Fruit fly (Drosophila melanogaster) whole organism, prepupa: ENCODE results near the gene slpr.

Experiments
- Blimp-1 ChIP-seq: fragments of 200-800 bp; sonication (Bioruptor generic); optimal IDR thresholded peaks from 3 replicates; lab custom pipeline; 2017; ENCODE audit warnings: missing biosample characterization, missing genetic modification characterization, mild to moderate bottlenecking, moderate library complexity, missing genetic modification reagents
- CG32006 ChIP-seq: fragments of 200-800 bp; sonication (Bioruptor generic); optimal IDR thresholded peaks from 3 replicates; lab custom pipeline; 2017; ENCODE audit warnings: missing biosample characterization, mild to moderate bottlenecking, missing genetic modification characterization
- CG34406 ChIP-seq: fragments of 200-800 bp; sonication (Bioruptor generic); optimal IDR thresholded peaks from 3 replicates; lab custom pipeline; 2016; ENCODE audit warnings: missing biosample characterization, missing genetic modification characterization
- CG6276 ChIP-seq: fragments of 200-800 bp; sonication (Bioruptor generic); optimal IDR thresholded peaks from 2 replicates; lab custom pipeline; 2017; ENCODE audit warnings: missing biosample characterization, mild to moderate bottlenecking, missing genetic modification characterization
- Gug ChIP-seq: fragments of 200-800 bp; sonication (Bioruptor generic); IDR thresholded peaks from 2 replicates; pipeline ENCODE4 v1.3.6; 2022; ENCODE audit warnings: missing biosample characterization, missing genetic modification characterization
- Sox102F ChIP-seq: fragments of 200-800 bp; sonication (Bioruptor generic); optimal IDR thresholded peaks from 2 replicates; lab custom pipeline; 2016; ENCODE audit warnings: missing biosample characterization, mild to moderate bottlenecking, missing genetic modification characterization
- achi ChIP-seq: fragments of 200-800 bp; sonication (Bioruptor generic); optimal IDR thresholded peaks from 3 replicates; lab custom pipeline; 2016; ENCODE audit warnings: missing biosample characterization, missing genetic modification characterization
- eg ChIP-seq: fragments of 200-800 bp; sonication (Bioruptor generic); IDR thresholded peaks from 3 replicates; pipeline ENCODE4 v1.3.6; 2022; ENCODE audit warnings: missing biosample characterization, missing genetic modification characterization
- net ChIP-seq: fragments of 200-800 bp; sonication (Bioruptor generic); optimal IDR thresholded peaks from 3 replicates; lab custom pipeline; 2016; ENCODE audit warnings: missing biosample characterization, missing genetic modification characterization
- pdm3 ChIP-seq: fragments of 200-800 bp; sonication (Bioruptor generic); optimal IDR thresholded peaks from 3 replicates; lab custom pipeline; 2016; ENCODE audit warnings: missing biosample characterization, missing genetic modification characterization
- svp ChIP-seq: fragments of 200-800 bp; sonication (Bioruptor generic); peaks from one replicate; lab custom pipeline; 2016; ENCODE audit warnings: missing biosample characterization, missing genetic modification characterization

DNA sequence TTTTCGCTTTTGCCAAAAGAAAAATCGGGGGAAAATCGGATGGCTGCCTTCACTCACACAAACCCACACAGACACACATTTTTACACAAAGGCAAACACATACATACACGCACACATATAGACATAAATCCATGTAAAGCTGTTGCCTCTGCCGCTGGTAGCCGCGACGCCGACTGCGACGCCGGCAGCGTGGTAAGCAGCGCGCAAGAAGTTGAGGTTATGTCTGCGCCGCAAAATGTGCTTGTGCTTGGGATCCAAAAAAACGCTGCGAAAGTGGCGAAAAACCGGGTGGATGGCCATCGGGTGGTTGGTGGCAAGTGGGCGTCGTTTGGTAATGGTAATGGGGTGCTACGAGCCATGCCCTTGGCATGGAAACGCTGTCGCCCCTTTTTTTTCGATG lies 2.9 kb upstream of the slpr start:
- TF ChIP-seq Sox102F (GFP tag; lab: Kevin White, UChicago), result no peak
- no peak for TF ChIP-seq Gug (GFP tag; lab: Robert Waterston, UW)
- TF ChIP-seq net, result no peak
- no peak for TF ChIP-seq CG32006 (GFP tag; lab: Kevin White, UChicago)
- peak; percentile 41 for TF ChIP-seq svp (GFP tag; lab: Kevin White, UChicago)
- no peak for TF ChIP-seq pdm3 (GFP tag; lab: Kevin White, UChicago)
- TF ChIP-seq eg (GFP tag; lab: Robert Waterston, UW), result no peak
- no peak for TF ChIP-seq CG34406 (GFP tag; lab: Kevin White, UChicago)
- no peak for TF ChIP-seq CG6276 (GFP tag; lab: Kevin White, UChicago)
- TF ChIP-seq Blimp-1 (GFP tag; lab: Kevin White, UChicago), result no peak
- no peak for TF ChIP-seq achi (GFP tag; lab: Kevin White, UChicago)
